Fruit fly (Drosophila melanogaster): ENCODE results near the gene CG14823.

The CG14823 gene

dm6 chr3L:7069099-7069498 lies 3.0 kb downstream of the CG14823 start, which contains the start of gene CG32391:
TSS of gene CG32391 (minus strand) at chr3L:7069199.
- TF ChIP-seq Fer2 (tag; optimal IDR thresholded peaks at IDR 0.05) (no peak), mam (GFP tag; optimal IDR thresholded peaks at IDR 0.05) (no peak), Fer1 (GFP tag; optimal IDR thresholded peaks at IDR 0.05) (no peak), corto (GFP tag; optimal IDR thresholded peaks at IDR 0.05) (no peak), CG1647 (GFP tag; optimal IDR thresholded peaks at IDR 0.05) (no peak), Ets65A (GFP tag) (peak; percentile 29)

- TF ChIP-seq CG2678 (tag; optimal IDR thresholded peaks at IDR 0.05) = no peak
- no peak for TF ChIP-seq tll (GFP tag; optimal IDR thresholded peaks at IDR 0.05)
- TF ChIP-seq CG8478 (optimal IDR thresholded peaks at IDR 0.05) = no peak
- TF ChIP-seq Vsx1 (GFP tag; optimal IDR thresholded peaks at IDR 0.05) = no peak
- no peak for TF ChIP-seq CG18764 (GFP tag; optimal IDR thresholded peaks at IDR 0.05)
- no peak for TF ChIP-seq Camta (GFP tag; optimal IDR thresholded peaks at IDR 0.05)
- TF ChIP-seq caup (GFP tag; optimal IDR thresholded peaks at IDR 0.05; ENCODE audit: severe bottlenecking) = no peak
Observed at dm6 chr3L:7075147-7075546, 9.0 kb downstream of the CG14823 start, which contains the start of gene CG34030. TSS of gene CG34030 (minus strand) at chr3L:7075247.

DNA sequence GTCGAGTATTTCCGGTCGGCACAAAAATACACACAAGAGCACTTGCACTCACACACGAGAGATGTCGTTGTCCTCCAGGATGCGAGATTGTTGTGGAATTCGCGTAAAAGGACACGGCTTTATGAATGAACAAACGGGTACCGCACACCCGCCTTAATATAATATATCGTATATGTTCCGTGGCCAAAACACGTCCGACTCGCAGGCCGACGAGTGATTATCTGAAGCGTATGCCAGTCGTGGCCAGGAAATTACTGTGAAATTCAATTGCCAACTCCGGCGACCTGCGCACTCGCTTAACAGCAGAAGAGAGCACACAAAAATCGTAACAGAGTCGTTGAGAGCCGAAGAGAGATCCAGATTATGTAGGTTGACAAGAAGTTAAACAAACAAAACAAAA lies 11.1 kb downstream of the CG14823 start, which contains the start of gene CG8641:
CG8641 (minus strand) TSS at position 205 of the 400 bp plus-strand sequence.
- TF ChIP-seq Deaf1 (tag; optimal IDR thresholded peaks at IDR 0.05) (peak; percentile 78), Trl (optimal IDR thresholded peaks at IDR 0.05) (peak; percentile 9 to 18), Trl (GFP tag; optimal IDR thresholded peaks at IDR 0.05) (no peak), Med (GFP tag) (peak; percentile 66), vvl (GFP tag; IDR thresholded peaks at IDR 0.05) (no peak), CG11456 (GFP tag; IDR thresholded peaks at IDR 0.05) (0 out of 3 replicates have a peak, but pooled peaks have one; percentile 39), CG3407 (GFP tag; optimal IDR thresholded peaks at IDR 0.05) (no peak), CG31224 (GFP tag; IDR thresholded peaks at IDR 0.05) (no peak), ato (GFP tag; IDR thresholded peaks at IDR 0.05; ENCODE audit: partially characterized antibody) (no peak), zen (tag; optimal IDR thresholded peaks at IDR 0.05) (no peak), ewg (GFP tag; optimal IDR thresholded peaks at IDR 0.05) (peak; percentile 71), abd-A (tag; optimal IDR thresholded peaks at IDR 0.05) (peak; percentile 35), CG17829 (tag; optimal IDR thresholded peaks at IDR 0.05) (no peak)

DNA sequence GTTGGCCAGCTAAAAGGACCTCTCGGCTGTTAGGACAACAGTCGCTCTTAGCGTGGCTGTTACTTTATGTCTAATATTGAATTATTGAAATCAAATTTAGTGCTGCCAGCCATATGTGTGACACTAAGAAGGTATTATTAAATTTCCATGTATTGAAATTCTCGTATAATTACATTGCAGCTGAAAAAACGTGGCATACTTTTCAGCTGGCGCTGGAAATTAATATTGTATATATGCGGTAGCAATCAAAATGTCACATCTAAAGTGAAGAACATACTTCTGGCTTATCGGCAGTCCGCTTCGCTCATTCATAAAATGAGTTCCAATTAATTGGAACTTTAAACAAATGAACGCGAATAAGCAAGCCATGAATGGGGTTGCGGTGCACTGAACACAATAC lies 16.1 kb downstream of the CG14823 start:
- TF ChIP-seq CG8388 (GFP tag; optimal IDR thresholded peaks at IDR 0.05) = no peak
- TF ChIP-seq CG2199 (GFP tag; IDR thresholded peaks at IDR 0.05) = peak; percentile 92; the same call in 2 of the 3 replicates

DNA sequence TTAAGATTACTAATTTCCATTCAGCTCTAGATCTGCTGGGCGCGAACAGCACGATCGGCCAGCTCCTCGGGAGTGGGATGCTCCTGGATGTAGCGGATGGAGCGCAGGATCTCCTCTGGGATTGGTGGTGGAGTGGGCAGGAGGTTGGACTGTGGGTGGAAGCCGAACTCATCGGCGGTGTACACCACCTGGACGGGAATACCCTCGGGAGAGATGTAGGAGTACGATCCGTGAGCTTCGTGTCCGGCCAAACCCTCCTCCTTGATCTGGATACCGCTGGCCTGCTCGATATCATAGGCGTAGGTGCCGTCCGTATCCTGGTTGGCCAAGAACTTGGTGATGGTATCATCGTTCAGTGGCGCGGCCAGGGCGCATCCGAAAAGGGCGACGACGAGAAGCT lies 20.0 kb downstream of the CG14823 start:
- peak; percentile 72 for TF ChIP-seq CG12769 (tag; optimal IDR thresholded peaks at IDR 0.05)
- TF ChIP-seq CG14441 (GFP tag; IDR thresholded peaks at IDR 0.05) = 0 out of 2 replicates have a peak, but pooled peaks have one; percentile 19
- peak; percentile 67 for TF ChIP-seq Ets65A (GFP tag)
- no peak for TF ChIP-seq gsb (GFP tag; IDR thresholded peaks at IDR 0.05)

DNA sequence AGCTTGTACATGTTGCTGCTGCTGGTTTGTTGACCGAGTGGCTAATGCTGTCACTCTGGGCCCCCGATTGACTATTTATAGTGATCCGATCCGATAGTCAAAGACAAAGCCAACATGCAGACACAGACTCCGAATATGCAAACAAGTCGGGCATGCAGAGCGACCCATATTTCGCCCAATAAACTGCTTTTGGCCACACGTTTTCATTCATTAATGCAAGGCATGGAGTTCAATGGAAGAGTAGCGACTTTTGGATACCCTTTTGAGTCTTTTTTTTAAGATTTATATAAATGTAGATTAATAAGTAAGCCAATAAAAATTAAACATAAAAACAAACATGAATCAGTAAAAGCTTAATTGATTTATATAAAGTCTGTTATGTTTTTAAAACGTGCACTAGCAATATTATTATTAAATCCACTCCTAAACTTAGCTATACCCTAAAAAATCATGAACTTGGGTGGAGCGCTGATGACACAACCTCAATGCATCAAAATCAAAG lies 20.5 kb downstream of the CG14823 start, which contains the start of gene Cpr65Ea:
Cpr65Ea (minus strand) TSS at position 51 of the 502 bp plus-strand sequence.
- no peak for TF ChIP-seq CG10209 (GFP tag; optimal IDR thresholded peaks at IDR 0.05)
- 0 out of 3 replicates have a peak, but pooled peaks have one; percentile 24 for TF ChIP-seq tgo (GFP tag; IDR thresholded peaks at IDR 0.05)
- TF ChIP-seq gem (tag; optimal IDR thresholded peaks at IDR 0.05) = peak; percentile 54
- TF ChIP-seq unpg (GFP tag; optimal IDR thresholded peaks at IDR 0.05) = peak; percentile 23
- peak; percentile 23; the same call in 1 of the 2 replicates for TF ChIP-seq CG31441 (GFP tag; IDR thresholded peaks at IDR 0.05)
- peak; percentile 41 for TF ChIP-seq CG7839 (tag; optimal IDR thresholded peaks at IDR 0.05)
- peak; percentile 56 for TF ChIP-seq row (GFP tag; IDR thresholded peaks at IDR 0.05)
- peak; percentile 61 for TF ChIP-seq CG15269 (tag; optimal IDR thresholded peaks at IDR 0.05)
- no peak for TF ChIP-seq CG13123 (GFP tag; optimal IDR thresholded peaks at IDR 0.05)
- TF ChIP-seq CG8924 (tag; optimal IDR thresholded peaks at IDR 0.05) = peak; percentile 11
- TF ChIP-seq sens (GFP tag) = peak; percentile 43
- TF ChIP-seq pan (optimal IDR thresholded peaks at IDR 0.05) = no peak
- no peak for TF ChIP-seq pan (GFP tag; optimal IDR thresholded peaks at IDR 0.05 in 1 of 2, IDR thresholded peaks at IDR 0.05 in 1 of 2)

Measured in whole organism, embryonic.